Fruit fly (Drosophila melanogaster): ENCODE results near the gene wor.

The wor gene

dm6 chr2L:15383026-15383575 lies 42.3 kb downstream of the wor start (continued):
- TF ChIP-seq CG9139 (GFP tag; optimal IDR thresholded peaks at IDR 0.05) (no peak), ss (GFP tag; optimal IDR thresholded peaks at IDR 0.05) (no peak), CG6854 (GFP tag; optimal IDR thresholded peaks at IDR 0.05) (no peak), fkh (GFP tag; optimal IDR thresholded peaks at IDR 0.05) (no peak), CG11762 (GFP tag; optimal IDR thresholded peaks at IDR 0.05; ENCODE audit: insufficient read depth) (no peak), eg (GFP tag; IDR thresholded peaks at IDR 0.05) (peak; percentile 44; the same call in 1 of the 3 replicates), Sox102F (GFP tag; optimal IDR thresholded peaks at IDR 0.05) (no peak), dac (GFP tag; optimal IDR thresholded peaks at IDR 0.05) (no peak), CG7368 (GFP tag; optimal IDR thresholded peaks at IDR 0.05) (no peak), CG11294 (GFP tag; IDR thresholded peaks at IDR 0.05) (no peak), CG6276 (GFP tag; optimal IDR thresholded peaks at IDR 0.05) (no peak), esn (GFP tag; optimal IDR thresholded peaks at IDR 0.05) (no peak), CG10631 (GFP tag; optimal IDR thresholded peaks at IDR 0.05) (peak; percentile 18), Eip78C (GFP tag) (peak; percentile 43), salr (GFP tag; optimal IDR thresholded peaks at IDR 0.05) (peak in 1 of 2 experiments; percentile 21)

Measured in whole organism, prepupa.